Worm (Caenorhabditis elegans): ENCODE measurements around the gene cdh-12.

cdh-12 gene

ce11 chrIII:1201958-1202596 lies 50.2 kb downstream of the cdh-12 start, which contains the start of the genes mrpl-45 and Y119D3B.12 (continued):
- TF ChIP-seq ceh-100 (GFP tag; IDR thresholded peaks at IDR 0.05): no peak
- no peak for TF ChIP-seq aptf-2 (GFP tag; conservative IDR thresholded peaks at IDR 0.05)
- TF ChIP-seq bed-1 (GFP tag; IDR thresholded peaks at IDR 0.05): no peak
- TF ChIP-seq dox-1 (GFP tag; IDR thresholded peaks at IDR 0.05): peak; percentile 77
- TF ChIP-seq lir-1 (GFP tag; conservative IDR thresholded peaks at IDR 0.05): 0 out of 2 replicates have a peak, but pooled peaks have one; percentile 15
- TF ChIP-seq F23B12.7 (tag; optimal IDR thresholded peaks at IDR 0.05; ENCODE audit: insufficient read depth): peak; percentile 46
- TF ChIP-seq lag-1 (GFP tag; IDR thresholded peaks at IDR 0.05): no peak
- TF ChIP-seq sea-2 (GFP tag; IDR thresholded peaks at IDR 0.05): no peak
- peak; percentile 86 for TF ChIP-seq attf-5 (GFP tag; optimal IDR thresholded peaks at IDR 0.05)
- no peak for TF ChIP-seq B0035.1 (tag; optimal IDR thresholded peaks at IDR 0.05)
- peak; percentile 52; the same call in 1 of the 2 replicates for TF ChIP-seq madf-6 (GFP tag; IDR thresholded peaks at IDR 0.05)
- peak; percentile 73 for TF ChIP-seq D2030.7 (GFP tag; IDR thresholded peaks at IDR 0.05)
- peak; percentile 53 for TF ChIP-seq efl-1 (GFP tag; optimal IDR thresholded peaks at IDR 0.05)
- TF ChIP-seq F10E7.11 (tag; optimal IDR thresholded peaks at IDR 0.05): no peak
- TF ChIP-seq rpc-1 (optimal IDR thresholded peaks at IDR 0.05): no peak
- no peak for TF ChIP-seq rpc-1 (tag; optimal IDR thresholded peaks at IDR 0.05)
- TF ChIP-seq hrde-1 (tag; optimal IDR thresholded peaks at IDR 0.05; ENCODE audit: borderline replicate concordance): no peak
- TF ChIP-seq hmg-1.2 (GFP tag; IDR thresholded peaks at IDR 0.05): peak; percentile 56

- peak; percentile 71 for TF ChIP-seq zfh-2 (GFP tag; conservative IDR thresholded peaks at IDR 0.05)
- TF ChIP-seq ztf-25 (GFP tag; IDR thresholded peaks at IDR 0.05): no peak
These were observed 53.6 kb downstream of the cdh-12 start for ce11 chrIII:1205421-1205820.

ce11 chrIII:1206331-1206730 lies 54.5 kb downstream of the cdh-12 start:
- TF ChIP-seq hmg-1.2 (GFP tag; IDR thresholded peaks at IDR 0.05) (no peak), egl-44 (GFP tag; IDR thresholded peaks at IDR 0.05) (no peak), K12H6.12 (tag; optimal IDR thresholded peaks at IDR 0.05) (no peak), let-607 (tag; optimal IDR thresholded peaks at IDR 0.05) (no peak), nhr-27 (tag; optimal IDR thresholded peaks at IDR 0.05) (no peak)

ce11 chrIII:1207027-1207426 lies 55.2 kb downstream of the cdh-12 start:
- TF ChIP-seq him-1 (tag; optimal IDR thresholded peaks at IDR 0.05) (no peak), sea-2 (GFP tag; IDR thresholded peaks at IDR 0.05) (no peak), rcor-1 (GFP tag; IDR thresholded peaks at IDR 0.05) (no peak), egrh-3 (GFP tag; IDR thresholded peaks at IDR 0.05) (no peak), cebp-1 (GFP tag; IDR thresholded peaks at IDR 0.05) (no peak), cebp-1 (tag; optimal IDR thresholded peaks at IDR 0.05) (no peak), egl-44 (GFP tag; IDR thresholded peaks at IDR 0.05) (no peak)

ce11 chrIII:1207852-1208251 lies 56.0 kb downstream of the cdh-12 start, which contains the start of gene orc-3:
orc-3 (plus strand) TSS chrIII:1208133.
- TF ChIP-seq sdz-38 (tag; optimal IDR thresholded peaks at IDR 0.05) (no peak), cebp-1 (GFP tag; IDR thresholded peaks at IDR 0.05) (no peak), cebp-1 (tag; optimal IDR thresholded peaks at IDR 0.05) (no peak), F49E8.2 (tag; optimal IDR thresholded peaks at IDR 0.05; ENCODE audit: insufficient read depth) (no peak), hrde-1 (tag; optimal IDR thresholded peaks at IDR 0.05; ENCODE audit: borderline replicate concordance) (no peak), rcor-1 (GFP tag; IDR thresholded peaks at IDR 0.05) (no peak), D2030.7 (GFP tag; IDR thresholded peaks at IDR 0.05) (no peak), mel-28 (tag; optimal IDR thresholded peaks at IDR 0.05; ENCODE audit: borderline replicate concordance) (no peak), nfya-1 (tag; optimal IDR thresholded peaks at IDR 0.05; ENCODE audit: borderline replicate concordance, insufficient read depth) (no peak), dpl-1 (GFP tag; optimal IDR thresholded peaks at IDR 0.05) (peak; percentile 39), mcd-1 (GFP tag; IDR thresholded peaks at IDR 0.05) (peak; percentile 91), cebp-2 (GFP tag; IDR thresholded peaks at IDR 0.05) (no peak), pha-4 (tag; optimal IDR thresholded peaks at IDR 0.05) (no peak), akir-1 (GFP tag; optimal IDR thresholded peaks at IDR 0.05) (no peak), ZK185.1 (tag; optimal IDR thresholded peaks at IDR 0.05; ENCODE audit: poor library complexity, severe bottlenecking) (no peak), ceh-27 (GFP tag; optimal IDR thresholded peaks at IDR 0.05) (no peak), C17E4.6 (GFP tag; IDR thresholded peaks at IDR 0.05) (no peak), him-1 (tag; optimal IDR thresholded peaks at IDR 0.05) (no peak), ztf-25 (GFP tag; IDR thresholded peaks at IDR 0.05) (no peak)
